Worm (Caenorhabditis elegans) whole organism, L4 larva: ENCODE results near the gene F21D5.9.

ENCODE experiments used
- ama-1 ChIP-seq: fragments of 150-350 bp; optimal IDR thresholded peaks from 2 replicates; lab custom pipeline; 2014; ENCODE audit warnings: inconsistent platforms, mixed read lengths
- arid-1 ChIP-seq: fragments of 200-800 bp; sonication (Bioruptor generic); conservative IDR thresholded peaks from 2 replicates; pipeline ENCODE4 v1.3.6; 2022; ENCODE audit warnings: missing genetic modification reagents, missing genetic modification characterization, missing compliant biosample characterization
- lin-13 ChIP-seq: fragments of 150-350 bp; optimal IDR thresholded peaks from 2 replicates; lab custom pipeline; 2014; ENCODE audit warnings: missing biosample characterization, missing genetic modification reagents, missing genetic modification characterization
- lir-3 ChIP-seq: sonication (generic microtip); optimal IDR thresholded peaks from 2 replicates; lab custom pipeline; 2016; ENCODE audit warnings: mild to moderate bottlenecking, missing genetic modification characterization, missing compliant biosample characterization
- nhr-11 ChIP-seq: fragments of 150-350 bp; optimal IDR thresholded peaks from 2 replicates; lab custom pipeline; 2014; ENCODE audit warnings: missing biosample characterization, missing genetic modification characterization
- nhr-25 ChIP-seq: sonication (generic microtip); optimal IDR thresholded peaks from 2 replicates; lab custom pipeline; 2017; ENCODE audit warnings: missing genetic modification characterization, mild to moderate bottlenecking, missing compliant biosample characterization, antibody characterized with exemption, moderate library complexity, borderline replicate concordance; ENCODE audit not compliant: insufficient read depth
- nhr-77 ChIP-seq: fragments of 150-350 bp; optimal IDR thresholded peaks from 2 replicates; lab custom pipeline; 2014; ENCODE audit warnings: missing biosample characterization, missing genetic modification characterization
- snpc-4 ChIP-seq: fragments of 150-350 bp; optimal IDR thresholded peaks from 2 replicates; lab custom pipeline; 2014; ENCODE audit warnings: missing biosample characterization, missing genetic modification characterization
- unc-62 ChIP-seq, 3 experiments: fragments of 150-350 bp in 1 of 3; sonication (generic microtip); optimal IDR thresholded peaks in 2 of 3; peaks in 1 of 3; 1 replicate in 1 of 3; 2 replicates in 2 of 3; lab custom pipeline; 2014 to 2017; ENCODE audit warnings: missing biosample characterization in 3 of 3, missing genetic modification characterization in 3 of 3, missing genetic modification reagents in 3 of 3, missing genotype in 1 of 3
- ztf-11 ChIP-seq: fragments of 150-350 bp; optimal IDR thresholded peaks from 2 replicates; lab custom pipeline; 2014; ENCODE audit warnings: missing biosample characterization, missing genetic modification characterization

- TF ChIP-seq snpc-4 (tag; lab: Kevin White, UChicago): no peak
- no peak for TF ChIP-seq arid-1 (GFP tag; lab: Robert Waterston, UW)
- TF ChIP-seq ztf-11 (tag; lab: Kevin White, UChicago): no peak
- TF ChIP-seq lir-3 (tag; lab: Kevin White, UChicago): no peak
- no peak for TF ChIP-seq lin-13 (GFP tag; lab: Kevin White, UChicago)
- no peak for TF ChIP-seq nhr-11 (tag; lab: Kevin White, UChicago)
- TF ChIP-seq nhr-77: no peak
- TF ChIP-seq ama-1 (lab: Kevin White, UChicago): no peak
- TF ChIP-seq nhr-25 (tag; lab: Kevin White, UChicago): no peak
- no peak for TF ChIP-seq unc-62 (GFP tag; optimal IDR thresholded peaks at IDR 0.05 in 1 of 2; lab: Kevin White, UChicago)
- no peak for TF ChIP-seq unc-62 (tag; optimal IDR thresholded peaks at IDR 0.05; lab: Kevin White, UChicago)
Observed at ce11 chrIV:8691486-8691885, 32.3 kb upstream of the F21D5.9 start, which contains the start of the genes hst-1 and ints-6.
